Worm (Caenorhabditis elegans): Measurements from ENCODE around the gene dpf-4.

DNA sequence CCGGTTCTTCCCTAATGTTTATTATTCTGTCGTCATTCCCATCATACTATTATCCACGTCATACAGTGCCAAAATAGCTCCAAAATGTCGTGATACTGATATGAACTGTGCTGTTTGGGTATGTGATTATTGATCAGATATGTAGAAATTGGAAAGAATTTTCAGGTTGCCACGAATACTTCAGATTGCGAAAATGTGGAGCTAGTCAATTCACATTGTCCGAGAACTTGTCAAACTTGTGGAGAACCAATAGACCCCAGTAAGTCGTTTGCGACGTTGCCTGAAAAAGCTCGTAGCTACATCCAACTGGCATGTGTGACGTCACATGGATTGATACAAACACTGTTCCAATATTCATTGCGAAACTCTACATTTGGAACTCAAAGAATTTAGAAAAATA, 25.4 kb downstream of the dpf-4 start:
- TF ChIP-seq nhr-11 (tag; optimal IDR thresholded peaks at IDR 0.05) (no peak), nhr-237 (tag; optimal IDR thresholded peaks at IDR 0.05) (no peak), ceh-63 (GFP tag; optimal IDR thresholded peaks at IDR 0.05) (no peak), vab-15 (tag; optimal IDR thresholded peaks at IDR 0.05) (no peak), ceh-82 (tag; optimal IDR thresholded peaks at IDR 0.05) (no peak)

Measured in whole organism, L1 larva.